Worm (Caenorhabditis elegans) whole organism, L3 larva: ENCODE results near the gene T10B5.3.

Experiments used
- R02D3.7 ChIP-seq: fragments of 150-350 bp; optimal IDR thresholded peaks from 2 replicates; lab custom pipeline; 2014; ENCODE audit warnings: missing biosample characterization, missing genetic modification characterization
- aly-2 ChIP-seq: fragments of 150-350 bp; optimal IDR thresholded peaks from 2 replicates; lab custom pipeline; 2014; ENCODE audit warnings: missing biosample characterization, missing genetic modification characterization
- ama-1 ChIP-seq: fragments of 150-350 bp; optimal IDR thresholded peaks from 2 replicates; lab custom pipeline; 2018
- ceh-28 ChIP-seq: fragments of 150-350 bp; optimal IDR thresholded peaks from 2 replicates; lab custom pipeline; 2014; ENCODE audit warnings: missing biosample characterization, missing genetic modification reagents, missing genetic modification characterization
- ceh-82 ChIP-seq: fragments of 150-350 bp; optimal IDR thresholded peaks from 2 replicates; lab custom pipeline; 2014; ENCODE audit warnings: missing biosample characterization, missing genetic modification characterization
- egl-27 ChIP-seq: sonication (generic microtip); optimal IDR thresholded peaks from 4 replicates; lab custom pipeline; 2017; ENCODE audit warnings: missing biosample characterization, missing genetic modification reagents, missing genetic modification characterization
- elt-2 ChIP-seq: sonication (generic microtip); optimal IDR thresholded peaks from 2 replicates; lab custom pipeline; 2016; ENCODE audit warnings: missing genetic modification reagents, mild to moderate bottlenecking, missing genetic modification characterization, missing compliant biosample characterization
- eor-1 ChIP-seq, 2 experiments: fragments of 150-350 bp; optimal IDR thresholded peaks; 2 replicates each; lab custom pipeline; 2014 to 2018; ENCODE audit warnings: missing biosample characterization in 2 of 2, missing genetic modification characterization in 2 of 2
- fkh-10 ChIP-seq: sonication (generic microtip); optimal IDR thresholded peaks from 2 replicates; lab custom pipeline; 2017; ENCODE audit warnings: missing biosample characterization, missing genetic modification reagents, missing genetic modification characterization
- fkh-2 ChIP-seq: fragments of 150-350 bp; optimal IDR thresholded peaks from 2 replicates; lab custom pipeline; 2014; ENCODE audit warnings: missing biosample characterization, missing genetic modification reagents, missing genetic modification characterization
- fos-1 ChIP-seq: fragments of 150-350 bp; optimal IDR thresholded peaks from 2 replicates; lab custom pipeline; 2014; ENCODE audit warnings: missing biosample characterization, missing genetic modification characterization
- hmg-11 ChIP-seq: sonication (generic microtip); optimal IDR thresholded peaks from 2 replicates; lab custom pipeline; 2016; ENCODE audit warnings: missing genetic modification characterization, missing compliant biosample characterization
- jun-1 ChIP-seq: fragments of 150-350 bp; optimal IDR thresholded peaks from 2 replicates; lab custom pipeline; 2014; ENCODE audit warnings: missing biosample characterization, missing genetic modification reagents, missing genetic modification characterization
- lin-15B ChIP-seq: fragments of 150-350 bp; optimal IDR thresholded peaks from 2 replicates; lab custom pipeline; 2014; ENCODE audit warnings: missing biosample characterization, missing genetic modification characterization
- lin-39 ChIP-seq: fragments of 150-350 bp; optimal IDR thresholded peaks from 2 replicates; lab custom pipeline; 2018; ENCODE audit warnings: missing biosample characterization, missing genetic modification reagents, missing genetic modification characterization
- lsy-12 ChIP-seq: sonication (generic microtip); optimal IDR thresholded peaks from 2 replicates; lab custom pipeline; 2016; ENCODE audit warnings: mild to moderate bottlenecking, missing genetic modification characterization, missing compliant biosample characterization
- nfya-1 ChIP-seq: sonication (generic microtip); optimal IDR thresholded peaks from 2 replicates; lab custom pipeline; 2017; ENCODE audit warnings: missing genetic modification characterization, mild to moderate bottlenecking, missing compliant biosample characterization, antibody characterized with exemption, moderate library complexity; ENCODE audit not compliant: insufficient read depth
- nhr-11 ChIP-seq: fragments of 150-350 bp; optimal IDR thresholded peaks from 2 replicates; lab custom pipeline; 2014; ENCODE audit warnings: missing biosample characterization, missing genetic modification characterization
- nhr-23 ChIP-seq: fragments of 150-350 bp; optimal IDR thresholded peaks from 2 replicates; lab custom pipeline; 2014; ENCODE audit warnings: missing biosample characterization, missing genetic modification reagents, missing genetic modification characterization
- nhr-237 ChIP-seq: fragments of 150-350 bp; optimal IDR thresholded peaks from 2 replicates; lab custom pipeline; 2014; ENCODE audit warnings: missing biosample characterization, missing genetic modification characterization
- nhr-25 ChIP-seq: sonication (generic microtip); optimal IDR thresholded peaks from 2 replicates; lab custom pipeline; 2017; ENCODE audit warnings: missing biosample characterization, missing genetic modification characterization
- nhr-28 ChIP-seq: fragments of 150-350 bp; optimal IDR thresholded peaks from 2 replicates; lab custom pipeline; 2014; ENCODE audit warnings: missing biosample characterization, missing genetic modification characterization
- nhr-43 ChIP-seq: sonication (generic microtip); optimal IDR thresholded peaks from 2 replicates; lab custom pipeline; 2016; ENCODE audit warnings: mild to moderate bottlenecking, missing genetic modification characterization, missing compliant biosample characterization; ENCODE audit not compliant: poor library complexity, severe bottlenecking
- nhr-67 ChIP-seq: fragments of 150-350 bp; optimal IDR thresholded peaks from 2 replicates; lab custom pipeline; 2014; ENCODE audit warnings: missing biosample characterization, missing genetic modification characterization
- pha-4 ChIP-seq: fragments of 150-350 bp; optimal IDR thresholded peaks from 2 replicates; lab custom pipeline; 2014; ENCODE audit warnings: missing biosample characterization, missing genetic modification reagents, missing genetic modification characterization
- pqm-1 ChIP-seq: fragments of 150-350 bp; optimal IDR thresholded peaks from 2 replicates; lab custom pipeline; 2017; ENCODE audit warnings: missing biosample characterization, missing genetic modification characterization, inconsistent platforms
- sea-2 ChIP-seq: fragments of 150-350 bp; sonication (generic microtip); optimal IDR thresholded peaks from 4 replicates; lab custom pipeline; 2014; ENCODE audit warnings: missing biosample characterization, missing genetic modification reagents, missing genetic modification characterization
- skn-1 ChIP-seq: fragments of 150-350 bp; optimal IDR thresholded peaks from 2 replicates; lab custom pipeline; 2014; ENCODE audit warnings: missing biosample characterization, missing genetic modification characterization
- snpc-4 ChIP-seq: fragments of 150-350 bp; optimal IDR thresholded peaks from 2 replicates; lab custom pipeline; 2014; ENCODE audit warnings: missing biosample characterization, missing genetic modification characterization
- tbx-2 ChIP-seq: sonication (generic microtip); optimal IDR thresholded peaks from 2 replicates; lab custom pipeline; 2016; ENCODE audit warnings: mild to moderate bottlenecking, missing genetic modification characterization, missing compliant biosample characterization
- unc-39 ChIP-seq: sonication (generic microtip); optimal IDR thresholded peaks from 4 replicates; lab custom pipeline; 2017; ENCODE audit warnings: missing biosample characterization, missing genetic modification characterization
- unc-62 ChIP-seq: fragments of 150-350 bp; sonication (generic microtip); optimal IDR thresholded peaks from 4 replicates; lab custom pipeline; 2014; ENCODE audit warnings: missing biosample characterization, missing genetic modification reagents, missing genetic modification characterization
- zag-1 ChIP-seq: fragments of 150-350 bp; optimal IDR thresholded peaks from 2 replicates; lab custom pipeline; 2014; ENCODE audit warnings: missing biosample characterization, missing genetic modification characterization
- ztf-11 ChIP-seq: fragments of 150-350 bp; optimal IDR thresholded peaks from 2 replicates; lab custom pipeline; 2014; ENCODE audit warnings: missing biosample characterization, missing genetic modification characterization

The T10B5.3 gene

DNA sequence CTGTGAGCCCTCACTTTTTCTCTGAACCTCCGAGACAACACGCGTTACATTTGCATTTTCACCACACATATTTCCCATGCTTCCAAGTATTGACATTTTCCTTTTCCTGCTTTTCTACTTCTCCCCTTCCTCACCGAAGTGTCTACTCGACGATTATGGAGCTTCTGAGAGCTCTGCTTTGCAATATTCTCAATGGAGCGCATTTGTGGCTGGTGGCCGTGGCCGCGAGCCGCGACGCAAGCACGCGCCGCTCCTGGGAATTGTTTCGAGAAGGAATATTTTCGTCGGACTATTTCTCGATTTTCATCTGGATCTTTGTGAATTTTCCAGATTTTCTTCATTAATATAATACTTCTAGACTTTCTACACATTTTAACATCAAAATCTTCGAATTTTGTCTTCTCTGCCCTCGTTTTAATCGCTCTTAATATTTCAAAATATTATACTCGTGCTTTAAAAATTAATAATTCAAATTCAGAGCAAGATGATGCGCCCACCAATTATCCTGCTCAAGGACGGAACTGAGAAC lies 2.2 kb upstream of the T10B5.3 start, which contains the start of the genes T10B5.4 and cct-7 (continued):
- TF ChIP-seq fkh-10 (peak; percentile 97), unc-39 (no peak), nhr-11 (peak; percentile 89), lsy-12 (peak; percentile 77), ama-1 (peak; percentile 70), ztf-11 (tag; lab: Kevin White, UChicago) (no peak), unc-62 (GFP tag; lab: Kevin White, UChicago) (peak; percentile 37), R02D3.7 (peak; percentile 54), eor-1 (tag; optimal IDR thresholded peaks at IDR 0.05; lab: Kevin White, UChicago) (no peak), nhr-237 (tag; lab: Kevin White, UChicago) (no peak)
- TF ChIP-seq, all 47 proteins: peak for 25

DNA sequence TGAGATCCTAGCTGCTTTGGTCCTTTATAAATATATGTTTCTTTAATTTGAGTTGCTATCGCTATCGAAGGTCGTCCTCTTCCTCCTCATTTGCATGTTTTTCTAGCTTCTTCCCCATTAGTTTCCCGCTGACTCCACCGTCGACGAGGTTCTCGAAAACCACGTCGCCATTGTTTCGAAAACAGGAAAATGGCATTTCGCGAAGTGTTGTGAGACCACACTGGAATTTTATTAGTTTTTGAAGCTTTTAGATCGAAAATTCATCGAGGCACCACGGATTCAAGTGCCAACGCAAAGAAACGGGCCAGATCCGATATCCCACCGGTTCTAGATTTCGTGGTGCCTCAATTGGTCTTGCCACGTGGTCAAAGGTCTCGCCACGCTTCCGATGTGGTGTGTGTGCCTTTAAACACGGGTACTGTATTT lies 946 bp upstream of the T10B5.3 start:
- TF ChIP-seq fkh-2 (tag; lab: Kevin White, UChicago) (no peak), nhr-237 (tag; lab: Kevin White, UChicago) (no peak)
- TF ChIP-seq, all 47 proteins: peak for 0

DNA sequence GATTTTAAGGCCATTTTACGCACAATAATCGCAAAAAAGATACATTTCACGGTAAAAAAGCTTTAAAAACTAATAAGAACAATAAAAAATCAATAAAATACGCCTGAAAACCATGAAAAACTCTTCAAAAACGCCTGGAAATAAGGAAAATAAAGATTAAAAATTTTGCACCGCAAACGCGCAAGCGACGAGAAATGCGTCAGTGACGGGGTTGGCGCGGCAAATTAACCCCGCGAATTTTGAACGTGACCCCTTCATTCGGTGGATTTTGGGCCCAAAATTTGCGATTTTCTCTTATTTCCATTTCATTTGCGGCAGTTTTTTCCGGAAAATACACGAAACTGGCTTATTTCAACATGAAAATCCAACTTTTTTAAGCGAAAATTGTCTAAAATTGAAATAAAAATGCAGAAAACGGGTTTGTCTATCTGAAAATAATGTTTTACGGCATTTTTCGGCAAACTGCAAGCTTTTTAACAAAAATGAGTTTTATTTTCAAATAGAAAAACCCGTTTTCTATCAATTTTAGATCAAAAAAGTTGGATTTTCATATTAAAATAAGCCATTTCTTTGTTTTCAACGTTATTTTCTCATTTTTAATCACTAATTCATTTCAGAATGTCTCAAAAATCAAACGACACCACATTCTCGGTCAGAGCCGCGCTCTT lies 852 bp downstream of the T10B5.3 start, which contains the start of gene knl-3:
TSS of gene knl-3 (plus strand) at position 618 of the 668 bp plus-strand sequence.
- TF ChIP-seq pha-4 (tag; lab: Kevin White, UChicago) (peak; percentile 93), sea-2 (no peak), nhr-23 (tag; lab: Kevin White, UChicago) (peak; percentile 95), pqm-1 (tag; lab: Kevin White, UChicago) (peak; percentile 16), lsy-12 (peak; percentile 76), jun-1 (tag; lab: Kevin White, UChicago) (peak; percentile 32), nhr-25 (peak; percentile 82), hmg-11 (peak; percentile 71), egl-27 (tag; lab: Kevin White, UChicago) (no peak), nhr-43 (peak; percentile 77), snpc-4 (tag; lab: Kevin White, UChicago) (peak; percentile 80), nhr-28 (no peak), lin-39 (tag; lab: Kevin White, UChicago) (peak; percentile 85), fkh-10 (peak; percentile 29), ceh-28 (tag; lab: Kevin White, UChicago) (peak; percentile 56), nhr-11 (peak; percentile 41), ceh-82 (tag; lab: Kevin White, UChicago) (peak; percentile 72), skn-1 (tag; lab: Kevin White, UChicago) (no peak), fkh-2 (tag; lab: Kevin White, UChicago) (no peak), unc-62 (GFP tag; lab: Kevin White, UChicago) (no peak), tbx-2 (peak; percentile 69), nfya-1 (tag; lab: Kevin White, UChicago) (peak; percentile 90), zag-1 (tag; lab: Kevin White, UChicago) (peak; percentile 33), nhr-67 (tag; lab: Kevin White, UChicago) (peak; percentile 7), elt-2 (tag; lab: Kevin White, UChicago) (peak; percentile 65), lin-15B (tag; lab: Kevin White, UChicago) (peak; percentile 96), R02D3.7 (peak; percentile 74)

DNA sequence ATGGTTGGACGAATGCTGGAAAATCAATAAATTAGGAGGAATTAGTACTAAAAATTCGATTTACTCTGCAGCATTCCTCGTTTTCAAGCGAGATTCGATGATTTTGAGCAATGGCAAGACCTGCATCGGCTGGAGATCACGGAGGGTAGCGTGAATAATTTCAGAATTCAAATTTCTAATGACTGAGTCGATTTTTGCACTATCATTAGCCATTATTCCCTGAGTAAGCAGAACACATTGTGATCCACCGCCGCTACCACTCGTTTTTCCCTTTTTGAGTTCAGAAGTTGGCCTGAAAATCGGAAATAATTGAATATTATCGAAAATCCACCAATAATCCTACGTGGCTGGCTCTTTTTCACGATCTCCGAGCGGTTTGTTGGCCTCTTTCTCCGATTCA lies 1.6 kb downstream of the T10B5.3 start:
- TF ChIP-seq ceh-28 (tag; lab: Kevin White, UChicago) (no peak), nhr-25 (no peak), fos-1 (no peak), aly-2 (tag; lab: Kevin White, UChicago) (no peak), ama-1 (no peak), zag-1 (tag; lab: Kevin White, UChicago) (no peak)

DNA sequence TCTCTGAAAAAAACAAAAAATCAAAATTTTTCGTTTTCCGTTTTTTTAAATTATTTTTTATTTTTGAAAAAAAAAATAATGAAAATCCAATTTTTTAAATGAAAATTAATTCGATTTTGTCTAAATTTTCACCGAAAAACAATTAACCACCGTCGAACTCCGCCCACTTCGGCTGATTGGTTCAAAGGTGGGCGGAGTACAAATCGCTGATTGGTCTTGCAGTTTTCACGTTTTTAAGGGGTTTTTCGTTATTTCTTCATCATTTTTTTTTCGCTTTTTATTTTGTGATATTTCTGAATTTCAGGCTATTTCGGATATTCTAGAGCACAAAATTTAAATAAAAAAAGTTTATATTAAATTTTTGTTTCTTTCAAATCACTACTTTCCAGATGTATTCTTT lies 4.6 kb downstream of the T10B5.3 start:
- TF ChIP-seq lsy-12 (no peak), nfya-1 (tag; lab: Kevin White, UChicago) (peak; percentile 99)
